Worm (Caenorhabditis elegans): ENCODE measurements around the gene Y51A2D.1.

DNA sequence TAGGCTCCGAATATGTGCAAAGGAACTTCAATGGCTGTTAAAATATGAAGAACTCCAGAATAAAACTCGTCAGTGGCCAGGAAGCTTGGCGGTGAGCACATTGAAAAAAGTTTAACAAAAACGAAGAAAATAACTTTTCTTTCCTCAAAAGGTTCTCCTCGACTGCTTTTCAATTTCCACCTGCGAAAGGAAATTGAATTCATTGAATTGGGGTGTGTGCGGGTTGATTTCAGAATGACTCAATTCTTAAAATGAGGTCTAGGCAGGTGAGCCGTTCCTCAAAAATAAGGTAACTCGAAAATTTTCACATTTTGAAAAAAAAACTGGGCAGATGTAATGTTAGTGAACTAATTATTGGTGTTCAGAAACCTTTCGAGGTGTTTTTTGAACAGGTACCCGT, 35.2 kb upstream of the Y51A2D.1 start, which contains the start of gene srh-182:
- no peak for TF ChIP-seq unc-62 (GFP tag; optimal IDR thresholded peaks at IDR 0.05)
- no peak for TF ChIP-seq hlh-1 (tag; optimal IDR thresholded peaks at IDR 0.05)
- no peak for TF ChIP-seq pha-4 (tag; optimal IDR thresholded peaks at IDR 0.05)
- no peak for TF ChIP-seq elt-3 (tag; optimal IDR thresholded peaks at IDR 0.05)
- no peak for TF ChIP-seq nhr-237 (tag; optimal IDR thresholded peaks at IDR 0.05)
- no peak for TF ChIP-seq tbx-8 (GFP tag; optimal IDR thresholded peaks at IDR 0.05)
- TF ChIP-seq unc-120 (tag; optimal IDR thresholded peaks at IDR 0.05; ENCODE audit: poor library complexity, severe bottlenecking): no peak
- no peak for TF ChIP-seq flh-1 (GFP tag; optimal IDR thresholded peaks at IDR 0.05)
- no peak for TF ChIP-seq mep-1 (tag; optimal IDR thresholded peaks at IDR 0.05)
- no peak for TF ChIP-seq ztf-11 (tag; optimal IDR thresholded peaks at IDR 0.05)
- no peak for TF ChIP-seq nhr-76 (tag; optimal IDR thresholded peaks at IDR 0.05)
- TF ChIP-seq snpc-4 (tag; optimal IDR thresholded peaks at IDR 0.05): no peak
- TF ChIP-seq ceh-43 (GFP tag; optimal IDR thresholded peaks at IDR 0.05): no peak

Measured in whole organism, mixed stage, embryonic.